Worm (Caenorhabditis elegans): ENCODE measurements around the gene cdc-25.2.

cdc-25.2 gene

DNA sequence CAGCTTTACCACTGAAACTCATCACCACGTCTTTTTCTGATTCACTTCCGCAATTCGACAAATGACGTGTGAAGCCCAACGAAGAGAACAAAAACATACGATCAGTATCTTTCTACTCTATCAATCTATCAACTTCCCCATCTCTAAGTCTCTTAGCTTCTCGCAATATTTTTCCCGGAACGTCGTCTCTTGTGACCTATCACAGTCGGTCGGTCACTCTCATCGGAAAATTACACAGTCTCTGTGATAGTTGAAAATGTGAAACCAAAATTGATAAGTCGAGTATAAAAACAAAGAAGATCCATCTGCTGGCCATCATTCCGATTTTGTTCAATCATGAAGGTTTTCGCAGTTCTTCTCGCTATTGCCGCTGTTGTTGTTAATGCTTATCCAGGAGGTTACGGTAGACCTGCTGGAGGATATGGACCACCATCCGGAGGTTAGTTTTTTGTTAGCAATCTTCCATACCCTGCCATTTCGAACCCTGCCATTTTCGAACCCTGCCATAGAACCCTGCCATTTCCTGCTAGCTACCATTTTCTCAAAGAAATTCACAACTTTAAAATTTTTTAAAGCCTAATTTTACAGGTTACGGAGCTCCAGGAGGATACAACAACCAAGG, 27.0 kb downstream of the cdc-25.2 start, which contains the start of gene F16B4.4 (continued):
- no peak for TF ChIP-seq unc-62 (GFP tag; optimal IDR thresholded peaks at IDR 0.05)
- TF ChIP-seq peb-1 (tag; optimal IDR thresholded peaks at IDR 0.05) = no peak

ce11 chrV:1594554-1595092, 27.7 kb downstream of the cdc-25.2 start:
- TF ChIP-seq sma-3 (GFP tag; optimal IDR thresholded peaks at IDR 0.05) (peak; percentile 48), elt-3 (tag; optimal IDR thresholded peaks at IDR 0.05) (no peak)

DNA sequence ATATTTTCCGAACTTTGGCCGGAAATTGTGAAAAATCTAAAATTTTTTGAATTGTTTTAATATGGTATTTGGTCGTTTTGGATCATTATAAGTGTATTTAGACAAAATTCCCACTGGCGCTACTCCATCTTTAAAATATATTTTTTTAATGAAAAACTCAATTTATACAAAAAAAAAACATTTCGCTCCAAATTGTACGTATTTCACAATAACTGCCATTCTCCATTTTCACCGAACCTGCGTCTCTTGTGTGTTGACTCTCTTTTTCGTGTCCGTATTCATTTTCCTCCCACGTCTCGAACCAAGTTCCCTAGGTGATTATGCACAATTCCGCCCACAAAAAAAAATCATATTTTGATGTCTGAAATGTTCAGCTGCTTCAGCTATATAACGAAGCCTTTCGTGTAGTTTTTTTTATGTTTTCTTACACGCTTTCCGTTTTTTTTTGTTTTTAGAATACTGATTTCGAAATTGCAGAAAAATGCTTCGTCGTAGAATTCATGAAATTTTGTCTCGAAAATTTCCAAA, 33.7 kb downstream of the cdc-25.2 start, which contains the start of gene F16B4.2:
TSS of gene F16B4.2 (plus strand) at position 478 of the 528 bp plus-strand sequence.
- TF ChIP-seq aly-2 (tag; optimal IDR thresholded peaks at IDR 0.05) (no peak), sem-4 (tag; optimal IDR thresholded peaks at IDR 0.05) (no peak), peb-1 (tag; optimal IDR thresholded peaks at IDR 0.05) (no peak), lin-13 (GFP tag; optimal IDR thresholded peaks at IDR 0.05) (no peak), dmd-4 (tag; optimal IDR thresholded peaks at IDR 0.05) (no peak), snpc-4 (tag; optimal IDR thresholded peaks at IDR 0.05) (no peak), skn-1 (tag; optimal IDR thresholded peaks at IDR 0.05) (no peak), ztf-4 (tag; optimal IDR thresholded peaks at IDR 0.05) (no peak)

- no peak for TF ChIP-seq mdl-1 (tag; optimal IDR thresholded peaks at IDR 0.05)
- TF ChIP-seq nhr-23 (tag; optimal IDR thresholded peaks at IDR 0.05) = no peak
- TF ChIP-seq lin-13 (GFP tag; optimal IDR thresholded peaks at IDR 0.05) = no peak
- TF ChIP-seq aly-2 (tag; optimal IDR thresholded peaks at IDR 0.05) = no peak
- TF ChIP-seq fos-1 (tag; optimal IDR thresholded peaks at IDR 0.05) = peak; percentile 92
- peak; percentile 18 for TF ChIP-seq blmp-1 (tag; optimal IDR thresholded peaks at IDR 0.05; ENCODE audit: insufficient read depth)
- TF ChIP-seq F13H6.1 (tag; optimal IDR thresholded peaks at IDR 0.05) = peak; percentile 85
- TF ChIP-seq nhr-237 (tag; optimal IDR thresholded peaks at IDR 0.05) = no peak
- peak; percentile 25 for TF ChIP-seq crh-2 (tag; optimal IDR thresholded peaks at IDR 0.05)
- peak; percentile 76 for TF ChIP-seq sma-9 (GFP tag; optimal IDR thresholded peaks at IDR 0.05)
- no peak for TF ChIP-seq sma-9 (tag; optimal IDR thresholded peaks at IDR 0.05)
- no peak for TF ChIP-seq R02D3.7 (tag; optimal IDR thresholded peaks at IDR 0.05)
- no peak for TF ChIP-seq ceh-16 (tag; optimal IDR thresholded peaks at IDR 0.05)
- TF ChIP-seq ztf-11 (tag; optimal IDR thresholded peaks at IDR 0.05) = no peak
- TF ChIP-seq nhr-129 (tag; optimal IDR thresholded peaks at IDR 0.05) = peak; percentile 12
- TF ChIP-seq sma-3 (GFP tag; optimal IDR thresholded peaks at IDR 0.05) = peak; percentile 77
- TF ChIP-seq Y55F3AM.14 (GFP tag; optimal IDR thresholded peaks at IDR 0.05) = peak; percentile 48
- TF ChIP-seq elt-1 (tag; optimal IDR thresholded peaks at IDR 0.05) = no peak
- no peak for TF ChIP-seq nhr-12 (tag; optimal IDR thresholded peaks at IDR 0.05)
- TF ChIP-seq nhr-11 (tag; optimal IDR thresholded peaks at IDR 0.05) = no peak
- no peak for TF ChIP-seq nhr-21 (tag; optimal IDR thresholded peaks at IDR 0.05)
- TF ChIP-seq ama-1 (optimal IDR thresholded peaks at IDR 0.05) = no peak
- TF ChIP-seq lin-11 (tag; optimal IDR thresholded peaks at IDR 0.05) = no peak
- peak; percentile 64 for TF ChIP-seq nhr-25 (tag; optimal IDR thresholded peaks at IDR 0.05)
- TF ChIP-seq mbf-1 (tag; optimal IDR thresholded peaks at IDR 0.05) = no peak
- no peak for TF ChIP-seq C34F6.9 (tag; optimal IDR thresholded peaks at IDR 0.05)
Measured at ce11 chrV:1607790-1608189, 40.9 kb downstream of the cdc-25.2 start, which contains the start of gene nhr-178. nhr-178 (minus strand) TSS chrV:1607953.

DNA sequence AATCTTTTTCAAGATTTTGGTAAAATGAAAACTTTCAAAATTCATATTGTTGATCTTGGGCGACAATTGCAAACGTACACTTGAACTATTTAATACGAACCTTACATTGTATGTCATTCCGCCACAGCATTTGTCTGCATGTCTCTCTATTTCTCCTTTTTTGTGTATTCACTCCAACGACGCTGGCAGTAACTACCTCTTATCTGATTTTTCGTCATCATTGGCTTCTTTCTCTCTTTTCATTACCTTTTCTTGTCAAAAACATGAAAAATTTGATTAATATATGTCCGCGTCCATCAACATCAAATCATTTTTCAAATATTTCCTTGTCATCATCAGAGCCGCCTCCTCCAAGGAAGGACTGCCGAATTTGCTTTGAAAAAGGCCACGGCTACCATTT, 43.2 kb downstream of the cdc-25.2 start, which contains the start of gene nhr-177:
TSS of gene nhr-177 (plus strand) at position 167 of the 400 bp plus-strand sequence.
- TF ChIP-seq zag-1 (tag; optimal IDR thresholded peaks at IDR 0.05) = no peak
- TF ChIP-seq R02D3.7 (tag; optimal IDR thresholded peaks at IDR 0.05) = no peak
- no peak for TF ChIP-seq nhr-237 (tag; optimal IDR thresholded peaks at IDR 0.05)
- no peak for TF ChIP-seq nhr-129 (tag; optimal IDR thresholded peaks at IDR 0.05)
- no peak for TF ChIP-seq alr-1 (tag; optimal IDR thresholded peaks at IDR 0.05)
- no peak for TF ChIP-seq nhr-77 (tag; optimal IDR thresholded peaks at IDR 0.05)
- no peak for TF ChIP-seq elt-1 (tag; optimal IDR thresholded peaks at IDR 0.05)
- no peak for TF ChIP-seq lin-11 (tag; optimal IDR thresholded peaks at IDR 0.05)
- no peak for TF ChIP-seq mdl-1 (tag; optimal IDR thresholded peaks at IDR 0.05)
- no peak for TF ChIP-seq nhr-23 (tag; optimal IDR thresholded peaks at IDR 0.05)
- no peak for TF ChIP-seq nhr-25 (tag; optimal IDR thresholded peaks at IDR 0.05)
- TF ChIP-seq mab-5 (tag; optimal IDR thresholded peaks at IDR 0.05) = no peak
- no peak for TF ChIP-seq ama-1 (optimal IDR thresholded peaks at IDR 0.05)
- TF ChIP-seq nhr-10 (tag; optimal IDR thresholded peaks at IDR 0.05) = no peak
- TF ChIP-seq sem-4 (tag; optimal IDR thresholded peaks at IDR 0.05) = no peak
- TF ChIP-seq ztf-4 (tag; optimal IDR thresholded peaks at IDR 0.05) = no peak
- no peak for TF ChIP-seq lin-39 (tag; optimal IDR thresholded peaks at IDR 0.05)
- no peak for TF ChIP-seq gmeb-1 (tag; optimal IDR thresholded peaks at IDR 0.05)
- peak; percentile 85 for TF ChIP-seq fos-1 (tag; optimal IDR thresholded peaks at IDR 0.05)
- peak; percentile 32 for TF ChIP-seq skn-1 (tag; optimal IDR thresholded peaks at IDR 0.05)
- no peak for TF ChIP-seq unc-39 (tag; optimal IDR thresholded peaks at IDR 0.05)
- no peak for TF ChIP-seq unc-55 (GFP tag; optimal IDR thresholded peaks at IDR 0.05)
- no peak for TF ChIP-seq nhr-11 (tag; optimal IDR thresholded peaks at IDR 0.05)
- no peak for TF ChIP-seq peb-1 (tag; optimal IDR thresholded peaks at IDR 0.05)
- peak; percentile 37 for TF ChIP-seq ceh-16 (tag; optimal IDR thresholded peaks at IDR 0.05)
- TF ChIP-seq crh-2 (tag; optimal IDR thresholded peaks at IDR 0.05) = peak; percentile 46
- no peak for TF ChIP-seq nhr-6 (tag; optimal IDR thresholded peaks at IDR 0.05)

All from whole organism, L2 larva.